Worm (Caenorhabditis elegans): ENCODE data around the gene M04B2.4.

Gene M04B2.4

DNA sequence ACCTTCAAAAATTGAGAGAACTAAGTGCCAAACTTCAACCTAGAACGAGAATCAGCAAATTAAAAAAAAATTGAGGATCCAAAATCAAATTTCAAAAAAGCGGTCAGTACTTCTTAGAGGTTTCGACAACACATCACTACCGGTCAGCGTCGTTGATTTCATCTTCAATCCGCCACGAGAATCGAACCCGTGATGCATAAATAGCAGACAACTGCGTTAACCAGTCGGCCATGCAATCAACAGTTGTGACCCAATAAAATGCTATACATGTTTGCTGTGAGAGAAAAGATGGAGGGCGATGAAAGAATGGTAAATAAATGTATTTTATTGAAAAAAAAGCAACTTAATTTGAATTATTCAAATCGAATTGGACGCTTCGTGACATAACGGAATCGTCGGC is 28.9 kb upstream of the M04B2.4 start (continued):
- TF ChIP-seq D1046.2 (GFP tag; IDR thresholded peaks at IDR 0.05), result 0 out of 2 replicates have a peak, but pooled peaks have one; percentile 56
- peak; percentile 84 for TF ChIP-seq nhr-102 (tag; optimal IDR thresholded peaks at IDR 0.05)
- TF ChIP-seq zfp-3 (GFP tag; conservative IDR thresholded peaks at IDR 0.05), result 0 out of 2 replicates have a peak, but pooled peaks have one; percentile 34
- TF ChIP-seq ZK546.5 (tag; optimal IDR thresholded peaks at IDR 0.05), result no peak
- peak; percentile 56; the same call in 1 of the 2 replicates for TF ChIP-seq Y75B8A.6 (GFP tag; IDR thresholded peaks at IDR 0.05)
- no peak for TF ChIP-seq aly-2 (tag; optimal IDR thresholded peaks at IDR 0.05)
- peak; percentile 38 for TF ChIP-seq dpl-1 (GFP tag; optimal IDR thresholded peaks at IDR 0.05)
- peak; percentile 72 for TF ChIP-seq daf-19 (GFP tag; conservative IDR thresholded peaks at IDR 0.05)
- TF ChIP-seq ctbp-1 (GFP tag; IDR thresholded peaks at IDR 0.05), result peak; percentile 81
- TF ChIP-seq ztf-7 (tag; optimal IDR thresholded peaks at IDR 0.05), result peak; percentile 39
- TF ChIP-seq nhr-25 (tag; optimal IDR thresholded peaks at IDR 0.05; ENCODE audit: borderline replicate concordance, insufficient read depth), result peak; percentile 61
- peak; percentile 48 for TF ChIP-seq zip-2 (tag; optimal IDR thresholded peaks at IDR 0.05)
- no peak for TF ChIP-seq nhr-237 (tag; optimal IDR thresholded peaks at IDR 0.05)
- TF ChIP-seq egl-27 (tag; optimal IDR thresholded peaks at IDR 0.05), result no peak
- TF ChIP-seq lsy-2 (tag; optimal IDR thresholded peaks at IDR 0.05), result no peak

- no peak for TF ChIP-seq lin-1 (GFP tag; IDR thresholded peaks at IDR 0.05)
- TF ChIP-seq unc-62 (GFP tag; optimal IDR thresholded peaks at IDR 0.05 in 1 of 2), result peak in 1 of 2 experiments; percentile 53
- no peak for TF ChIP-seq unc-62 (tag; optimal IDR thresholded peaks at IDR 0.05)
Measured at ce11 chrIV:11548671-11549070, 27.8 kb upstream of the M04B2.4 start, which contains the start of gene M04B2.7. TSS of gene M04B2.7 (minus strand) at chrIV:11548771.

- TF ChIP-seq mep-1 (tag; optimal IDR thresholded peaks at IDR 0.05) (peak; percentile 67), madf-5 (GFP tag; IDR thresholded peaks at IDR 0.05) (no peak), pha-4 (GFP tag; IDR thresholded peaks at IDR 0.05) (no peak), pha-4 (tag; optimal IDR thresholded peaks at IDR 0.05) (no peak), lin-15B (tag; optimal IDR thresholded peaks at IDR 0.05) (no peak), egl-27 (tag; optimal IDR thresholded peaks at IDR 0.05) (no peak), nhr-28 (tag; optimal IDR thresholded peaks at IDR 0.05) (no peak), aly-2 (tag; optimal IDR thresholded peaks at IDR 0.05) (peak; percentile 52), nhr-76 (tag; optimal IDR thresholded peaks at IDR 0.05) (no peak), ama-1 (optimal IDR thresholded peaks at IDR 0.05) (peak; percentile 56), F10B5.3 (tag; optimal IDR thresholded peaks at IDR 0.05) (no peak), ZK337.2 (GFP tag; IDR thresholded peaks at IDR 0.05) (no peak), aha-1 (tag) (peak; percentile 47), nhr-48 (tag; optimal IDR thresholded peaks at IDR 0.05) (no peak), unc-39 (tag; optimal IDR thresholded peaks at IDR 0.05) (no peak), set-16 (GFP tag; IDR thresholded peaks at IDR 0.05) (no peak), R02D3.7 (tag; optimal IDR thresholded peaks at IDR 0.05) (no peak), mxl-2 (GFP tag; conservative IDR thresholded peaks at IDR 0.05) (no peak), ceh-28 (tag; optimal IDR thresholded peaks at IDR 0.05) (no peak)
Measured at ce11 chrIV:11527752-11528151, 6.9 kb upstream of the M04B2.4 start, which contains the start of gene M04B2.2. TSS of gene M04B2.2 (plus strand) at chrIV:11528052.

- TF ChIP-seq egl-43 (GFP tag; IDR thresholded peaks at IDR 0.05) (0 out of 2 replicates have a peak, but pooled peaks have one; percentile 2), arid-1 (GFP tag; conservative IDR thresholded peaks at IDR 0.05) (no peak), lin-29 (GFP tag; IDR thresholded peaks at IDR 0.05) (no peak)
Measured at ce11 chrIV:11526189-11526588, 5.4 kb upstream of the M04B2.4 start.

Measured in whole organism, L4 larva.